Fruit fly (Drosophila melanogaster): ENCODE results near the gene CG14984.

DNA sequence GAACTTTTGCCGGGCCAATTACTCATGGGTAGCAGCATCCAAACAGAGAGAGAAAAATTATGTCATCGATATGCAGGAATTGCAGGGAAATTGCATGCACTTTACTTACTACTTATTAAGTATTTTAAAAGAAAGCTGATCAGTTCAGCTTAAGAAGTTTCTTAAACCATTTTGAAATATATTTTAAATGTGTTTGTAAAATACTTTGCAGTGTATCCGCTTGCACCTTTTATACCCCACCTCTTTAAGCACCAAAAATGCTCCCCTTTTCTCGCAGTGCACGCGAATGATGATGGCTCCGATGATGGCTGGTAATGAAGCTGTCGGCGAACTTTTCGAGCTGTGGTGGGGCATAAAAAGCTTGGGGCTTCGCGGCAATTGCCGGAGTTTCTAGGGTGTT lies at the start of gene CG14984:
- TF ChIP-seq rn (GFP tag; IDR thresholded peaks at IDR 0.05) (peak; percentile 69), gl (tag; optimal IDR thresholded peaks at IDR 0.05) (peak; percentile 78), CG10348 (GFP tag; IDR thresholded peaks at IDR 0.05) (0 out of 2 replicates have a peak, but pooled peaks have one; percentile 29), CG8159 (tag; optimal IDR thresholded peaks at IDR 0.05) (peak; percentile 90), Snoo (tag; optimal IDR thresholded peaks at IDR 0.05) (peak; percentile 61), Ets98B (GFP tag; IDR thresholded peaks at IDR 0.05) (peak; percentile 74), fd96Ca (GFP tag; IDR thresholded peaks at IDR 0.05) (peak; percentile 84), CG17806 (tag; optimal IDR thresholded peaks at IDR 0.05) (peak; percentile 89)

Measured in whole organism, pupa.